Worm (Caenorhabditis elegans) whole organism, L4/young adult: ENCODE measurements around the gene dod-21.

Experiments used
- W03F9.2 ChIP-seq: fragments of 150-350 bp; optimal IDR thresholded peaks from 2 replicates; lab custom pipeline; 2014; ENCODE audit warnings: missing biosample characterization, missing genetic modification characterization
- dao-5 ChIP-seq: sonication (generic microtip); optimal IDR thresholded peaks from 2 replicates; lab custom pipeline; 2016; ENCODE audit warnings: missing genotype, missing genetic modification characterization, moderate library complexity, missing compliant biosample characterization

ce11 chrIV:12965074-12965473 lies 28.5 kb downstream of the dod-21 start, which contains the start of gene dod-22:
- TF ChIP-seq dao-5 (tag; lab: Kevin White, UChicago) (no peak), W03F9.2 (tag; lab: Kevin White, UChicago) (no peak)
